In genomic region chrV:15143798-15144197, ce11 we compare ENCODE assay signal across 7 worm cellular contexts.
A peak's percentile ranks its signal among the peaks of the same experiment; 100 is the strongest.
TF ChIP-seq lines count a peak whose summit lies in the region.

Gene K08F9.4 (plus strand): TSS chrV:15144019.

TF ChIP-seq in whole organism, L1 larva, 84 proteins besides CTCF, POLR2A, EP300 and RAD21 (continues in another document):
- peak; percentile 72 for TF ChIP-seq snpc-4 (tag; optimal IDR thresholded peaks at IDR 0.05; lab: Kevin White, UChicago)
- TF ChIP-seq dpl-1 (GFP tag; optimal IDR thresholded peaks at IDR 0.05; lab: Kevin White, UChicago), result peak; percentile 75 to 83 (median 79)
- TF ChIP-seq elt-3 (tag; optimal IDR thresholded peaks at IDR 0.05; lab: Kevin White, UChicago), result peak in 2 of 6 experiments; percentile 26 to 72
- TF ChIP-seq aha-1 (tag; optimal IDR thresholded peaks at IDR 0.05; lab: Kevin White, UChicago), result no peak
- TF ChIP-seq unc-86 (tag; optimal IDR thresholded peaks at IDR 0.05; lab: Kevin White, UChicago), result peak; percentile 38
- TF ChIP-seq sptf-1 (tag; optimal IDR thresholded peaks at IDR 0.05; lab: Kevin White, UChicago), result no peak
- TF ChIP-seq tbx-2 (tag; optimal IDR thresholded peaks at IDR 0.05; lab: Kevin White, UChicago), result peak; percentile 50
- peak; percentile 75 for TF ChIP-seq nhr-90 (tag; optimal IDR thresholded peaks at IDR 0.05; lab: Kevin White, UChicago; ENCODE audit: poor library complexity)
- peak; percentile 75 to 82 for TF ChIP-seq lsy-2 (tag; optimal IDR thresholded peaks at IDR 0.05; lab: Kevin White, UChicago)
- peak; percentile 84 for TF ChIP-seq lin-15B (tag; optimal IDR thresholded peaks at IDR 0.05; lab: Kevin White, UChicago)
- peak; percentile 68 for TF ChIP-seq nhr-47 (tag; optimal IDR thresholded peaks at IDR 0.05; lab: Kevin White, UChicago)
- peak; percentile 73 for TF ChIP-seq rnt-1 (tag; optimal IDR thresholded peaks at IDR 0.05; lab: Kevin White, UChicago)

TF ChIP-seq in whole organism, L2 larva, 48 proteins besides CTCF, POLR2A, EP300 and RAD21 (continues in another document):
- no peak for TF ChIP-seq ceh-82 (tag; optimal IDR thresholded peaks at IDR 0.05; lab: Kevin White, UChicago)
- peak; percentile 100 for TF ChIP-seq blmp-1 (tag; optimal IDR thresholded peaks at IDR 0.05; lab: Kevin White, UChicago; ENCODE audit: insufficient read depth)
- peak; percentile 48 for TF ChIP-seq nhr-129 (tag; optimal IDR thresholded peaks at IDR 0.05; lab: Kevin White, UChicago)
- peak; percentile 84 for TF ChIP-seq unc-55 (GFP tag; optimal IDR thresholded peaks at IDR 0.05; lab: Kevin White, UChicago)
- no peak for TF ChIP-seq lsy-2 (tag; optimal IDR thresholded peaks at IDR 0.05; lab: Kevin White, UChicago)
- peak; percentile 2 for TF ChIP-seq sem-4 (tag; optimal IDR thresholded peaks at IDR 0.05; lab: Kevin White, UChicago)
- TF ChIP-seq nhr-6 (tag; optimal IDR thresholded peaks at IDR 0.05; lab: Kevin White, UChicago), result no peak
- TF ChIP-seq sma-3 (GFP tag; optimal IDR thresholded peaks at IDR 0.05; lab: Kevin White, UChicago), result peak; percentile 68
- TF ChIP-seq C34F6.9 (tag; optimal IDR thresholded peaks at IDR 0.05; lab: Kevin White, UChicago), result peak; percentile 78
- TF ChIP-seq sma-9 (GFP tag; optimal IDR thresholded peaks at IDR 0.05; lab: Kevin White, UChicago), result peak; percentile 46
- no peak for TF ChIP-seq sma-9 (tag; optimal IDR thresholded peaks at IDR 0.05; lab: Kevin White, UChicago)
- peak; percentile 48 for TF ChIP-seq crh-2 (tag; optimal IDR thresholded peaks at IDR 0.05; lab: Kevin White, UChicago)
- TF ChIP-seq lin-13 (GFP tag; optimal IDR thresholded peaks at IDR 0.05; lab: Kevin White, UChicago), result peak; percentile 66

TF ChIP-seq in whole organism, L3 larva, 47 proteins besides CTCF, POLR2A, EP300 and RAD21 (continues in another document):
- TF ChIP-seq ceh-28 (tag; optimal IDR thresholded peaks at IDR 0.05; lab: Kevin White, UChicago) (no peak), elt-2 (tag; optimal IDR thresholded peaks at IDR 0.05; lab: Kevin White, UChicago) (peak; percentile 7), nhr-23 (tag; optimal IDR thresholded peaks at IDR 0.05; lab: Kevin White, UChicago) (peak; percentile 92), nhr-11 (tag; optimal IDR thresholded peaks at IDR 0.05; lab: Kevin White, UChicago) (no peak), nhr-43 (tag; optimal IDR thresholded peaks at IDR 0.05; lab: Kevin White, UChicago; ENCODE audit: poor library complexity, severe bottlenecking) (peak; percentile 52), sea-2 (GFP tag; optimal IDR thresholded peaks at IDR 0.05; lab: Kevin White, UChicago) (no peak), fkh-10 (GFP tag; optimal IDR thresholded peaks at IDR 0.05; lab: Kevin White, UChicago) (no peak), snpc-4 (tag; optimal IDR thresholded peaks at IDR 0.05; lab: Kevin White, UChicago) (peak; percentile 71), nfya-1 (tag; optimal IDR thresholded peaks at IDR 0.05; lab: Kevin White, UChicago; ENCODE audit: insufficient read depth) (peak; percentile 71), nhr-25 (tag; optimal IDR thresholded peaks at IDR 0.05; lab: Kevin White, UChicago) (peak; percentile 49), hmg-11 (tag; optimal IDR thresholded peaks at IDR 0.05; lab: Kevin White, UChicago) (peak; percentile 32), unc-62 (GFP tag; optimal IDR thresholded peaks at IDR 0.05; lab: Kevin White, UChicago) (no peak), lin-15B (tag; optimal IDR thresholded peaks at IDR 0.05; lab: Kevin White, UChicago) (peak; percentile 87)

TF ChIP-seq in whole organism, L4 larva, 104 proteins besides CTCF, POLR2A, EP300 and RAD21 (continues in another document):
- no peak for TF ChIP-seq hif-1 (tag; optimal IDR thresholded peaks at IDR 0.05; lab: Kevin White, UChicago)
- no peak for TF ChIP-seq tra-1 (GFP tag; IDR thresholded peaks at IDR 0.05; lab: Robert Waterston, UW)
- no peak for TF ChIP-seq daf-16 (GFP tag; optimal IDR thresholded peaks at IDR 0.05; lab: Kevin White, UChicago)
- no peak for TF ChIP-seq daf-16 (tag; optimal IDR thresholded peaks at IDR 0.05; lab: Kevin White, UChicago)
- TF ChIP-seq nhr-237 (tag; optimal IDR thresholded peaks at IDR 0.05; lab: Kevin White, UChicago), result no peak
- TF ChIP-seq T20F7.1 (GFP tag; optimal IDR thresholded peaks at IDR 0.05; lab: Kevin White, UChicago), result peak; percentile 32
- TF ChIP-seq ctbp-1 (GFP tag; IDR thresholded peaks at IDR 0.05; lab: Robert Waterston, UW), result no peak
- TF ChIP-seq nhr-28 (tag; optimal IDR thresholded peaks at IDR 0.05; lab: Kevin White, UChicago), result peak; percentile 61
- no peak for TF ChIP-seq dmd-9 (GFP tag; IDR thresholded peaks at IDR 0.05; lab: Robert Waterston, UW)
- no peak for TF ChIP-seq arid-1 (GFP tag; conservative IDR thresholded peaks at IDR 0.05; lab: Robert Waterston, UW)
- TF ChIP-seq daf-12 (tag; optimal IDR thresholded peaks at IDR 0.05; lab: Kevin White, UChicago), result no peak
- no peak for TF ChIP-seq ZK546.5 (tag; optimal IDR thresholded peaks at IDR 0.05; lab: Kevin White, UChicago)
- peak; percentile 7 for TF ChIP-seq lin-13 (GFP tag; optimal IDR thresholded peaks at IDR 0.05; lab: Kevin White, UChicago)
- peak; percentile 90 for TF ChIP-seq lin-38 (GFP tag; IDR thresholded peaks at IDR 0.05; lab: Robert Waterston, UW)
- TF ChIP-seq zfp-3 (GFP tag; conservative IDR thresholded peaks at IDR 0.05; lab: Robert Waterston, UW), result no peak

TF ChIP-seq in whole organism, late embryonic, 69 proteins besides CTCF, POLR2A, EP300 and RAD21:
- TF ChIP-seq pax-1 (tag; optimal IDR thresholded peaks at IDR 0.05; lab: Kevin White, UChicago) (peak; percentile 54), dmd-4 (tag; optimal IDR thresholded peaks at IDR 0.05; lab: Kevin White, UChicago; ENCODE audit: borderline replicate concordance) (no peak), ceh-31 (tag; optimal IDR thresholded peaks at IDR 0.05; lab: Kevin White, UChicago) (peak; percentile 16)

TF ChIP-seq in whole organism, mixed stage, embryonic, 35 proteins besides CTCF, POLR2A, EP300 and RAD21:
- no peak for TF ChIP-seq sptf-1 (tag; optimal IDR thresholded peaks at IDR 0.05; lab: Kevin White, UChicago)
- TF ChIP-seq blmp-1 (tag; optimal IDR thresholded peaks at IDR 0.05; lab: Kevin White, UChicago), result peak; percentile 98
- peak; percentile 2 for TF ChIP-seq hlh-1 (tag; optimal IDR thresholded peaks at IDR 0.05; lab: Kevin White, UChicago)
- TF ChIP-seq nhr-76 (tag; optimal IDR thresholded peaks at IDR 0.05; lab: Kevin White, UChicago), result no peak
- no peak for TF ChIP-seq M03D4.4 (tag; optimal IDR thresholded peaks at IDR 0.05; lab: Kevin White, UChicago)
- peak; percentile 73 for TF ChIP-seq pha-4 (tag; optimal IDR thresholded peaks at IDR 0.05; lab: Kevin White, UChicago)
- TF ChIP-seq ces-1 (GFP tag; optimal IDR thresholded peaks at IDR 0.05; lab: Kevin White, UChicago), result peak; percentile 59
- no peak for TF ChIP-seq ceh-43 (GFP tag; optimal IDR thresholded peaks at IDR 0.05; lab: Kevin White, UChicago)
- TF ChIP-seq ham-2 (GFP tag; optimal IDR thresholded peaks at IDR 0.05; lab: Kevin White, UChicago), result no peak
- no peak for TF ChIP-seq nhr-28 (tag; optimal IDR thresholded peaks at IDR 0.05; lab: Kevin White, UChicago)
- TF ChIP-seq elt-3 (tag; optimal IDR thresholded peaks at IDR 0.05; lab: Kevin White, UChicago), result no peak
- TF ChIP-seq mep-1 (tag; optimal IDR thresholded peaks at IDR 0.05; lab: Kevin White, UChicago), result peak; percentile 63
- TF ChIP-seq lsy-2 (tag; optimal IDR thresholded peaks at IDR 0.05; lab: Kevin White, UChicago), result peak; percentile 55
- no peak for TF ChIP-seq cnd-1 (tag; optimal IDR thresholded peaks at IDR 0.05; lab: Kevin White, UChicago)
- TF ChIP-seq lin-32 (GFP tag; optimal IDR thresholded peaks at IDR 0.05; lab: Kevin White, UChicago), result no peak
- no peak for TF ChIP-seq ceh-83 (GFP tag; optimal IDR thresholded peaks at IDR 0.05; lab: Kevin White, UChicago)
- TF ChIP-seq unc-62 (GFP tag; optimal IDR thresholded peaks at IDR 0.05; lab: Kevin White, UChicago), result no peak
- TF ChIP-seq nhr-12 (tag; optimal IDR thresholded peaks at IDR 0.05; lab: Kevin White, UChicago), result no peak

TF ChIP-seq in whole organism, young adult, 124 proteins besides CTCF, POLR2A, EP300 and RAD21:
- TF ChIP-seq ceh-100 (GFP tag; IDR thresholded peaks at IDR 0.05; lab: Robert Waterston, UW) (peak; percentile 88), mcd-1 (GFP tag; IDR thresholded peaks at IDR 0.05; lab: Robert Waterston, UW) (peak; percentile 86), madf-6 (GFP tag; IDR thresholded peaks at IDR 0.05; lab: Robert Waterston, UW) (no peak), lin-54 (GFP tag; optimal IDR thresholded peaks at IDR 0.05; lab: Kevin White, UChicago) (peak; percentile 8), attf-5 (GFP tag; optimal IDR thresholded peaks at IDR 0.05; lab: Kevin White, UChicago) (peak; percentile 1), lsy-27 (tag; optimal IDR thresholded peaks at IDR 0.05; lab: Kevin White, UChicago; ENCODE audit: borderline replicate concordance, insufficient read depth) (no peak), hmg-1.2 (GFP tag; IDR thresholded peaks at IDR 0.05; lab: Robert Waterston, UW) (peak; percentile 92), snpc-4 (GFP tag; optimal IDR thresholded peaks at IDR 0.05; lab: Kevin White, UChicago) (no peak), snpc-4 (tag; optimal IDR thresholded peaks at IDR 0.05; lab: Kevin White, UChicago) (peak in 1 of 4 experiments; percentile 7)
